Worm (Caenorhabditis elegans) whole organism, L1 larva: Measurements from ENCODE around the gene rhi-1.

Source experiments
- C04F5.9 ChIP-seq: sonication (generic microtip); optimal IDR thresholded peaks from 2 replicates; lab custom pipeline; 2016; ENCODE audit warnings: missing genetic modification characterization, missing compliant biosample characterization
- C16A3.4 ChIP-seq: fragments of 150-350 bp; optimal IDR thresholded peaks from 2 replicates; lab custom pipeline; 2014; ENCODE audit warnings: missing biosample characterization, missing genetic modification characterization
- C34B4.2 ChIP-seq: sonication (generic microtip); optimal IDR thresholded peaks from 2 replicates; lab custom pipeline; 2017; ENCODE audit warnings: mild to moderate bottlenecking, missing genetic modification characterization, missing compliant biosample characterization
- blmp-1 ChIP-seq: fragments of 150-350 bp; optimal IDR thresholded peaks from 2 replicates; lab custom pipeline; 2014; ENCODE audit warnings: missing biosample characterization, missing genetic modification characterization
- ceh-8 ChIP-seq: fragments of 200-800 bp; sonication (Bioruptor generic); optimal IDR thresholded peaks from 2 replicates; lab custom pipeline; 2018; ENCODE audit warnings: mild to moderate bottlenecking, missing genetic modification characterization, moderate library complexity, missing compliant biosample characterization
- ceh-88 ChIP-seq: fragments of 200-800 bp; sonication (Bioruptor generic); IDR thresholded peaks from 2 replicates; pipeline ENCODE4 v1.3.6; 2022; ENCODE audit warnings: missing genetic modification characterization, missing compliant biosample characterization
- ces-1 ChIP-seq: fragments of 150-350 bp; optimal IDR thresholded peaks from 2 replicates; lab custom pipeline; 2014; ENCODE audit warnings: missing biosample characterization, missing genetic modification reagents, missing genetic modification characterization
- dpl-1 ChIP-seq, 3 experiments: fragments of 150-350 bp in 2 of 3; sonication (generic microtip) in 1 of 3; optimal IDR thresholded peaks; 2 replicates each; lab custom pipeline; 2014 to 2017; ENCODE audit warnings: missing biosample characterization in 3 of 3, missing genetic modification characterization in 3 of 3, missing genetic modification reagents in 3 of 3
- efl-3 ChIP-seq: fragments of 200-800 bp; sonication (Bioruptor generic); optimal IDR thresholded peaks from 2 replicates; lab custom pipeline; 2018; ENCODE audit warnings: mild to moderate bottlenecking, missing genetic modification characterization, missing compliant biosample characterization
- egl-13 ChIP-seq: sonication (generic microtip); optimal IDR thresholded peaks from 2 replicates; lab custom pipeline; 2016; ENCODE audit warnings: missing genotype, missing genetic modification reagents, missing genetic modification characterization, missing compliant biosample characterization
- egl-27 ChIP-seq, 2 experiments: fragments of 150-350 bp in 1 of 2; sonication (generic microtip); optimal IDR thresholded peaks; 3 replicates each; lab custom pipeline; 2017 to 2018; ENCODE audit warnings: missing biosample characterization in 2 of 2, missing genetic modification characterization in 2 of 2, missing genetic modification reagents in 2 of 2
- elt-2 ChIP-seq: sonication (generic microtip); optimal IDR thresholded peaks from 2 replicates; lab custom pipeline; 2016; ENCODE audit warnings: missing genetic modification characterization, mild to moderate bottlenecking, inconsistent platforms, missing compliant biosample characterization, missing genetic modification reagents
- fkh-10 ChIP-seq: sonication (generic microtip); optimal IDR thresholded peaks from 2 replicates; lab custom pipeline; 2017; ENCODE audit warnings: missing biosample characterization, missing genetic modification reagents, missing genetic modification characterization
- fkh-8 ChIP-seq: sonication (generic microtip); optimal IDR thresholded peaks from 2 replicates; lab custom pipeline; 2016; ENCODE audit warnings: mild to moderate bottlenecking, missing genetic modification characterization, missing compliant biosample characterization
- fos-1 ChIP-seq: fragments of 150-350 bp; optimal IDR thresholded peaks from 2 replicates; lab custom pipeline; 2014; ENCODE audit warnings: missing biosample characterization, missing genetic modification characterization
- hpl-2 ChIP-seq: fragments of 150-350 bp; optimal IDR thresholded peaks from 2 replicates; lab custom pipeline; 2014; ENCODE audit warnings: missing biosample characterization, missing genetic modification reagents, missing genetic modification characterization
- lin-14 ChIP-seq: fragments of 200-800 bp; sonication (Bioruptor generic); optimal IDR thresholded peaks from 2 replicates; lab custom pipeline; 2018; ENCODE audit warnings: mild to moderate bottlenecking, missing genetic modification characterization, moderate library complexity, missing compliant biosample characterization
- lin-15B ChIP-seq: fragments of 150-350 bp; sonication (generic microtip); optimal IDR thresholded peaks from 3 replicates; lab custom pipeline; 2014; ENCODE audit warnings: missing biosample characterization, missing genetic modification characterization
- lin-39 ChIP-seq: fragments of 150-350 bp; optimal IDR thresholded peaks from 2 replicates; lab custom pipeline; 2014; ENCODE audit warnings: missing biosample characterization, missing genetic modification reagents, missing genetic modification characterization
- lir-3 ChIP-seq: sonication (generic microtip); optimal IDR thresholded peaks from 2 replicates; lab custom pipeline; 2016; ENCODE audit warnings: mild to moderate bottlenecking, missing genetic modification characterization, moderate library complexity, missing compliant biosample characterization; ENCODE audit not compliant: poor library complexity
- mab-9 ChIP-seq: fragments of 200-800 bp; sonication (Bioruptor generic); IDR thresholded peaks from 2 replicates; pipeline ENCODE4 v1.3.6; 2022; ENCODE audit warnings: missing genetic modification reagents, missing genetic modification characterization, missing compliant biosample characterization
- mdl-1 ChIP-seq, 2 experiments: fragments of 150-350 bp; optimal IDR thresholded peaks; 2 replicates each; lab custom pipeline; 2014 to 2017; ENCODE audit warnings: missing biosample characterization in 2 of 2, missing genetic modification characterization in 2 of 2, inconsistent platforms in 1 of 2
- mep-1 ChIP-seq: fragments of 150-350 bp; optimal IDR thresholded peaks from 2 replicates; lab custom pipeline; 2014; ENCODE audit warnings: missing biosample characterization, missing genetic modification characterization
- nhr-20 ChIP-seq: sonication (generic microtip); optimal IDR thresholded peaks from 2 replicates; lab custom pipeline; 2016; ENCODE audit warnings: mild to moderate bottlenecking, missing genetic modification characterization, missing compliant biosample characterization
- nhr-237 ChIP-seq: fragments of 150-350 bp; optimal IDR thresholded peaks from 2 replicates; lab custom pipeline; 2014; ENCODE audit warnings: missing biosample characterization, missing genetic modification characterization
- nhr-28 ChIP-seq: fragments of 150-350 bp; optimal IDR thresholded peaks from 2 replicates; lab custom pipeline; 2014; ENCODE audit warnings: missing biosample characterization, missing genetic modification characterization
- nhr-47 ChIP-seq: sonication (generic microtip); optimal IDR thresholded peaks from 2 replicates; lab custom pipeline; 2016; ENCODE audit warnings: mild to moderate bottlenecking, missing genetic modification characterization, moderate library complexity, missing compliant biosample characterization
- nhr-71 ChIP-seq: sonication (generic microtip); optimal IDR thresholded peaks from 2 replicates; lab custom pipeline; 2016; ENCODE audit warnings: mild to moderate bottlenecking, missing genetic modification characterization, moderate library complexity, missing compliant biosample characterization
- nhr-76 ChIP-seq: sonication (generic microtip); optimal IDR thresholded peaks from 2 replicates; lab custom pipeline; 2017; ENCODE audit warnings: missing biosample characterization, missing genetic modification characterization
- nhr-77 ChIP-seq: fragments of 150-350 bp; optimal IDR thresholded peaks from 2 replicates; lab custom pipeline; 2014; ENCODE audit warnings: missing biosample characterization, missing genetic modification characterization
- pax-3 ChIP-seq: fragments of 200-800 bp; sonication (Bioruptor generic); optimal IDR thresholded peaks from 2 replicates; lab custom pipeline; 2018; ENCODE audit warnings: mild to moderate bottlenecking, missing genetic modification characterization, moderate library complexity, missing compliant biosample characterization
- skn-1 ChIP-seq: fragments of 150-350 bp; optimal IDR thresholded peaks from 2 replicates; lab custom pipeline; 2014; ENCODE audit warnings: missing biosample characterization, missing genetic modification characterization
- snpc-4 ChIP-seq: fragments of 150-350 bp; optimal IDR thresholded peaks from 2 replicates; lab custom pipeline; 2014; ENCODE audit warnings: missing biosample characterization, missing genetic modification characterization
- sptf-1 ChIP-seq: fragments of 150-350 bp; optimal IDR thresholded peaks from 2 replicates; lab custom pipeline; 2014; ENCODE audit warnings: missing biosample characterization, missing genetic modification characterization
- sup-37 ChIP-seq: fragments of 200-800 bp; sonication (Bioruptor generic); optimal IDR thresholded peaks from 2 replicates; lab custom pipeline; 2018; ENCODE audit warnings: mild to moderate bottlenecking, missing genetic modification characterization, missing compliant biosample characterization
- tlp-1 ChIP-seq: fragments of 150-350 bp; optimal IDR thresholded peaks from 2 replicates; lab custom pipeline; 2014; ENCODE audit warnings: missing biosample characterization, missing genetic modification characterization
- unc-30 ChIP-seq: sonication (generic microtip); optimal IDR thresholded peaks from 2 replicates; lab custom pipeline; 2017; ENCODE audit warnings: missing biosample characterization, missing genetic modification characterization
- unc-86 ChIP-seq: sonication (generic microtip); optimal IDR thresholded peaks from 2 replicates; lab custom pipeline; 2016; ENCODE audit warnings: missing genetic modification characterization, missing compliant biosample characterization
- unc-98 ChIP-seq: fragments of 200-800 bp; sonication (Bioruptor generic); IDR thresholded peaks from 2 replicates; pipeline ENCODE4 v1.3.6; 2022; ENCODE audit warnings: missing genetic modification characterization, missing compliant biosample characterization
- vab-15 ChIP-seq: sonication (generic microtip); optimal IDR thresholded peaks from 2 replicates; lab custom pipeline; 2017; ENCODE audit warnings: missing genotype, mild to moderate bottlenecking, missing genetic modification characterization, missing compliant biosample characterization
- xbp-1 ChIP-seq: sonication (generic microtip); optimal IDR thresholded peaks from 2 replicates; lab custom pipeline; 2016; ENCODE audit warnings: missing genetic modification characterization, missing compliant biosample characterization
- zag-1 ChIP-seq: fragments of 150-350 bp; optimal IDR thresholded peaks from 2 replicates; lab custom pipeline; 2014; ENCODE audit warnings: missing biosample characterization, missing genetic modification characterization
- zip-4 ChIP-seq: fragments of 200-800 bp; sonication (Bioruptor generic); optimal IDR thresholded peaks from 2 replicates; lab custom pipeline; 2018; ENCODE audit warnings: mild to moderate bottlenecking, missing genetic modification characterization, moderate library complexity, missing compliant biosample characterization
- ztf-11 ChIP-seq, 2 experiments: sonication (generic microtip); optimal IDR thresholded peaks; 2 replicates each; lab custom pipeline; 2016 to 2017; ENCODE audit warnings: missing genetic modification characterization in 2 of 2, missing biosample characterization in 1 of 2, missing compliant biosample characterization in 1 of 2
- ztf-4 ChIP-seq: fragments of 150-350 bp; optimal IDR thresholded peaks from 2 replicates; lab custom pipeline; 2014; ENCODE audit warnings: missing biosample characterization, missing genetic modification characterization

The rhi-1 gene

ce11 chrX:4502039-4502438 lies 6.3 kb upstream of the rhi-1 start:
- TF ChIP-seq vab-15 (tag; lab: Kevin White, UChicago) (no peak), blmp-1 (tag; lab: Kevin White, UChicago) (peak; percentile 10), elt-2 (tag; lab: Kevin White, UChicago) (peak; percentile 18)

DNA sequence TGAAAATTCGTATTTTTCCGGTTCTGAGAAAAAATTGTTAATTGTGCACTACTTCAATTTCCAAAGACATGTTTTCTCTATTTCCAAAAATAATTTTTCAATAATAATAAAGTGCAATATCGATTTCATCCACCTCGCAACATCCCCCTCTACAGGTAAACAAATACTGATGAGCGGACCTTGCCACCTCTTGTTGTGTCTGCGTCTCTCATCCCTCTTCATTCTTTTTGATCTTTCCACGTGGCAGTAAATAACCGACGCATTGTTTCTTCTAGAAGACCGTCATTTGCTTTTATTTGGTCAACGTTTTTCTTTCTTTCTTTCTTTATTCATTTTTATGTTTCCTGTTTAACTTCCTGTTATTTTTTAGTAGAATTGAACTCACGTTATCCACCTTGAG lies 5.0 kb upstream of the rhi-1 start:
- TF ChIP-seq mdl-1 (tag; optimal IDR thresholded peaks at IDR 0.05; lab: Kevin White, UChicago) = peak in 1 of 2 experiments; percentile 13
- TF ChIP-seq sup-37 = no peak

- TF ChIP-seq C16A3.4 (tag; lab: Kevin White, UChicago) = no peak
- peak; percentile 42 for TF ChIP-seq hpl-2
- TF ChIP-seq unc-86 (tag; lab: Kevin White, UChicago) = no peak
- peak in 1 of 2 experiments; percentile 49 for TF ChIP-seq mdl-1 (tag; optimal IDR thresholded peaks at IDR 0.05; lab: Kevin White, UChicago)
- 0 out of 2 replicates have a peak, but pooled peaks have one; percentile 9 for TF ChIP-seq ceh-88 (GFP tag; lab: Robert Waterston, UW)
- TF ChIP-seq mep-1 (tag; lab: Kevin White, UChicago) = peak; percentile 10
- TF ChIP-seq nhr-71 (tag; lab: Kevin White, UChicago) = peak; percentile 12
- TF ChIP-seq C34B4.2 (tag; lab: Kevin White, UChicago) = no peak
- no peak for TF ChIP-seq nhr-76 (tag; lab: Kevin White, UChicago)
- peak; percentile 78 for TF ChIP-seq lin-14
- TF ChIP-seq, all 84 proteins: peak for 6
Observed at ce11 chrX:4504108-4504668, 4.1 kb upstream of the rhi-1 start, which contains the start of gene dgk-2. Gene dgk-2, minus strand, starts transcription at chrX:4504388.

ce11 chrX:4507122-4507681 lies 1.1 kb upstream of the rhi-1 start:
- TF ChIP-seq zip-4 (GFP tag; lab: Kevin White, UChicago) = no peak
- TF ChIP-seq hpl-2 = no peak
- peak; percentile 6 for TF ChIP-seq nhr-71 (tag; lab: Kevin White, UChicago)
- peak; percentile 24 for TF ChIP-seq xbp-1 (tag; lab: Kevin White, UChicago)
- TF ChIP-seq C04F5.9 (tag; lab: Kevin White, UChicago) = no peak
- no peak for TF ChIP-seq dpl-1 (GFP tag; optimal IDR thresholded peaks at IDR 0.05; lab: Kevin White, UChicago)
- TF ChIP-seq C16A3.4 (tag; lab: Kevin White, UChicago) = peak; percentile 12
- TF ChIP-seq ces-1 (GFP tag; lab: Kevin White, UChicago) = no peak
- no peak for TF ChIP-seq sptf-1 (tag; lab: Kevin White, UChicago)
- TF ChIP-seq sup-37 = no peak
- no peak for TF ChIP-seq nhr-47 (tag; lab: Kevin White, UChicago)
- TF ChIP-seq efl-3 = no peak
- no peak for TF ChIP-seq lir-3 (tag; lab: Kevin White, UChicago)
- no peak for TF ChIP-seq mab-9 (GFP tag; lab: Robert Waterston, UW)
- TF ChIP-seq ztf-4 (tag; lab: Kevin White, UChicago) = no peak
- no peak for TF ChIP-seq unc-30 (tag; lab: Kevin White, UChicago)
- TF ChIP-seq ztf-11 (tag; optimal IDR thresholded peaks at IDR 0.05; lab: Kevin White, UChicago) = no peak
- no peak for TF ChIP-seq tlp-1
- no peak for TF ChIP-seq fkh-8 (tag; lab: Kevin White, UChicago)
- TF ChIP-seq egl-13 (tag; lab: Kevin White, UChicago) = no peak
- no peak for TF ChIP-seq unc-98 (GFP tag; lab: Robert Waterston, UW)
- no peak for TF ChIP-seq pax-3 (tag; lab: Kevin White, UChicago)
- no peak for TF ChIP-seq egl-27 (tag; optimal IDR thresholded peaks at IDR 0.05; lab: Kevin White, UChicago)
- TF ChIP-seq fos-1 = peak; percentile 21
- TF ChIP-seq ceh-8 (GFP tag; lab: Kevin White, UChicago) = no peak
- no peak for TF ChIP-seq lin-15B (tag; lab: Kevin White, UChicago)
- no peak for TF ChIP-seq ceh-88 (GFP tag; lab: Robert Waterston, UW)
- no peak for TF ChIP-seq lin-39
- TF ChIP-seq snpc-4 (tag; lab: Kevin White, UChicago) = no peak
- no peak for TF ChIP-seq unc-86 (tag; lab: Kevin White, UChicago)
- peak; percentile 4 for TF ChIP-seq nhr-77 (tag; lab: Kevin White, UChicago)
- peak; percentile 58 for TF ChIP-seq nhr-20
- TF ChIP-seq nhr-237 (tag; lab: Kevin White, UChicago) = no peak
- no peak for TF ChIP-seq skn-1 (tag; lab: Kevin White, UChicago)
- no peak for TF ChIP-seq zag-1 (tag; lab: Kevin White, UChicago)
- TF ChIP-seq fkh-10 = no peak
- TF ChIP-seq nhr-28 (tag; lab: Kevin White, UChicago) = no peak
